Worm (Caenorhabditis elegans) whole organism, mixed stage, embryonic: ENCODE results near the gene unc-132.

ENCODE experiments used
- M03D4.4 ChIP-seq: sonication (generic microtip); optimal IDR thresholded peaks from 2 replicates; lab custom pipeline; 2017; ENCODE audit warnings: mild to moderate bottlenecking, missing genetic modification characterization, missing compliant biosample characterization
- bed-3 ChIP-seq: fragments of 200-800 bp; sonication (Bioruptor generic); optimal IDR thresholded peaks from 3 replicates; lab custom pipeline; 2018; ENCODE audit warnings: mild to moderate bottlenecking, missing genetic modification characterization, moderate library complexity, missing compliant biosample characterization
- ceh-39 ChIP-seq: fragments of 150-350 bp; optimal IDR thresholded peaks from 2 replicates; lab custom pipeline; 2014; ENCODE audit warnings: missing biosample characterization, missing genetic modification characterization
- ceh-43 ChIP-seq: fragments of 200-800 bp; sonication (Bioruptor generic); optimal IDR thresholded peaks from 2 replicates; lab custom pipeline; 2018; ENCODE audit warnings: mild to moderate bottlenecking, missing genetic modification characterization, moderate library complexity, missing compliant biosample characterization
- ceh-83 ChIP-seq: fragments of 200-800 bp; sonication (Bioruptor generic); optimal IDR thresholded peaks from 2 replicates; lab custom pipeline; 2018; ENCODE audit warnings: mild to moderate bottlenecking, missing genetic modification characterization, missing compliant biosample characterization
- cnd-1 ChIP-seq: fragments of 200-800 bp; sonication (Bioruptor generic); optimal IDR thresholded peaks from 2 replicates; lab custom pipeline; 2018; ENCODE audit warnings: mild to moderate bottlenecking, missing genetic modification characterization, missing compliant biosample characterization
- drap-1 ChIP-seq: fragments of 200-800 bp; sonication (Bioruptor generic); optimal IDR thresholded peaks from 3 replicates; lab custom pipeline; 2018; ENCODE audit warnings: mild to moderate bottlenecking, missing genetic modification characterization, missing compliant biosample characterization
- elt-1 ChIP-seq: sonication (generic microtip); optimal IDR thresholded peaks from 2 replicates; lab custom pipeline; 2017; ENCODE audit warnings: missing genetic modification characterization, mild to moderate bottlenecking, missing compliant biosample characterization, antibody characterized with exemption, moderate library complexity, borderline replicate concordance; ENCODE audit not compliant: insufficient read depth
- flh-1 ChIP-seq: fragments of 200-800 bp; sonication (Bioruptor generic); optimal IDR thresholded peaks from 2 replicates; lab custom pipeline; 2018; ENCODE audit warnings: mild to moderate bottlenecking, missing genetic modification characterization, moderate library complexity, missing compliant biosample characterization
- ham-2 ChIP-seq: fragments of 200-800 bp; sonication (Bioruptor generic); optimal IDR thresholded peaks from 2 replicates; lab custom pipeline; 2018; ENCODE audit warnings: mild to moderate bottlenecking, missing genetic modification characterization, missing compliant biosample characterization
- hlh-1 ChIP-seq: fragments of 150-350 bp; optimal IDR thresholded peaks from 2 replicates; lab custom pipeline; 2014; ENCODE audit warnings: missing biosample characterization, missing genetic modification reagents, missing genetic modification characterization
- lin-13 ChIP-seq: fragments of 150-350 bp; optimal IDR thresholded peaks from 2 replicates; lab custom pipeline; 2014; ENCODE audit warnings: missing biosample characterization, missing genetic modification characterization
- lsy-2 ChIP-seq: fragments of 150-350 bp; optimal IDR thresholded peaks from 2 replicates; lab custom pipeline; 2014; ENCODE audit warnings: missing biosample characterization, missing genetic modification characterization
- mab-5 ChIP-seq: fragments of 150-350 bp; optimal IDR thresholded peaks from 2 replicates; lab custom pipeline; 2014; ENCODE audit warnings: missing biosample characterization, missing genetic modification characterization
- mep-1 ChIP-seq: fragments of 150-350 bp; optimal IDR thresholded peaks from 2 replicates; lab custom pipeline; 2017; ENCODE audit warnings: missing biosample characterization, missing genetic modification reagents, missing genetic modification characterization, inconsistent platforms
- mls-2 ChIP-seq: sonication (generic microtip); optimal IDR thresholded peaks from 2 replicates; lab custom pipeline; 2016; ENCODE audit warnings: mild to moderate bottlenecking, missing genetic modification characterization, moderate library complexity, missing compliant biosample characterization
- nhr-12 ChIP-seq: fragments of 150-350 bp; optimal IDR thresholded peaks from 2 replicates; lab custom pipeline; 2014; ENCODE audit warnings: missing biosample characterization, missing genetic modification characterization
- nhr-2 ChIP-seq: fragments of 150-350 bp; optimal IDR thresholded peaks from 2 replicates; lab custom pipeline; 2014; ENCODE audit warnings: missing biosample characterization, missing genetic modification characterization
- nhr-237 ChIP-seq: fragments of 150-350 bp; optimal IDR thresholded peaks from 2 replicates; lab custom pipeline; 2014; ENCODE audit warnings: missing biosample characterization, missing genetic modification characterization
- nhr-28 ChIP-seq: fragments of 150-350 bp; optimal IDR thresholded peaks from 2 replicates; lab custom pipeline; 2014; ENCODE audit warnings: missing biosample characterization, missing genetic modification characterization
- pha-4 ChIP-seq: fragments of 150-350 bp; optimal IDR thresholded peaks from 2 replicates; lab custom pipeline; 2018; ENCODE audit warnings: missing biosample characterization, missing genetic modification reagents, missing genetic modification characterization
- sem-2 ChIP-seq: fragments of 200-800 bp; sonication (Bioruptor generic); optimal IDR thresholded peaks from 2 replicates; lab custom pipeline; 2018; ENCODE audit warnings: mild to moderate bottlenecking, missing genetic modification characterization, missing compliant biosample characterization
- snpc-4 ChIP-seq: fragments of 150-350 bp; optimal IDR thresholded peaks from 2 replicates; lab custom pipeline; 2014; ENCODE audit warnings: missing biosample characterization, missing genetic modification characterization
- sptf-1 ChIP-seq: sonication (generic microtip); optimal IDR thresholded peaks from 2 replicates; lab custom pipeline; 2017; ENCODE audit warnings: mild to moderate bottlenecking, missing genetic modification characterization, moderate library complexity, missing compliant biosample characterization
- tbx-8 ChIP-seq: fragments of 200-800 bp; sonication (Bioruptor generic); optimal IDR thresholded peaks from 2 replicates; lab custom pipeline; 2018; ENCODE audit warnings: mild to moderate bottlenecking, missing genetic modification characterization, moderate library complexity, missing compliant biosample characterization
- unc-120 ChIP-seq: sonication (generic microtip); optimal IDR thresholded peaks from 2 replicates; lab custom pipeline; 2017; ENCODE audit warnings: missing genetic modification characterization, missing compliant biosample characterization; ENCODE audit not compliant: poor library complexity, severe bottlenecking
- unc-39 ChIP-seq: fragments of 150-350 bp; optimal IDR thresholded peaks from 2 replicates; lab custom pipeline; 2014; ENCODE audit warnings: missing biosample characterization, missing genetic modification characterization
- unc-62 ChIP-seq: fragments of 150-350 bp; optimal IDR thresholded peaks from 2 replicates; lab custom pipeline; 2014; ENCODE audit warnings: missing biosample characterization, missing genetic modification reagents, missing genetic modification characterization
- zip-8 ChIP-seq: fragments of 150-350 bp; optimal IDR thresholded peaks from 2 replicates; lab custom pipeline; 2014; ENCODE audit warnings: missing biosample characterization, missing genetic modification characterization
- ztf-11 ChIP-seq: fragments of 150-350 bp; optimal IDR thresholded peaks from 2 replicates; lab custom pipeline; 2014; ENCODE audit warnings: missing biosample characterization, missing genetic modification characterization

The unc-132 gene

DNA sequence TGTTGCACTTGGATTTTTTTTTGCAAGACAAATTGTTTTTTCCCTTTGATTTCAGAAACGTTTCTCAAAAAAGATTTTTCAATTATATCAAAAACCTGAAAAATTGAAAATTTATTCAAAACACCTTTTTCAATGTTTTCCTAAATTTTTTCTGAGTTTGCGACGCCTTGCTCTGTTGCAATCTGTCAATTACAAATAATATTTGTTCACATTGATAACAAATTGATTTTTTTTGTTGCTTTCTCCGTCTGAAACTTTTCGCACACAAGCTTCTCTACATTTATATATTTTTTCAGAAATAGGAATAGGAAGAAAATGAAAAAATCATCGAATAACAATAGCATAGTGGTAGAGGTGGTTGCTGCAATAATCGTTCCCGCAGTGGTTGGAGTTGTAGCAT is 18.4 kb upstream of the unc-132 start, which contains the start of gene Y39H10B.2:
Gene Y39H10B.2, plus strand, starts transcription at position 301 of the 400 bp plus-strand sequence.
- TF ChIP-seq ham-2 (GFP tag; lab: Kevin White, UChicago) (no peak), ceh-83 (no peak), ceh-43 (no peak), mab-5 (no peak), flh-1 (no peak), bed-3 (GFP tag; lab: Kevin White, UChicago) (no peak), ceh-39 (tag; lab: Kevin White, UChicago) (no peak), unc-39 (tag; lab: Kevin White, UChicago) (no peak), nhr-2 (no peak), tbx-8 (GFP tag; lab: Kevin White, UChicago) (no peak), elt-1 (no peak), sem-2 (GFP tag; lab: Kevin White, UChicago) (no peak), hlh-1 (tag; lab: Kevin White, UChicago) (no peak), nhr-12 (tag; lab: Kevin White, UChicago) (no peak)
- TF ChIP-seq, all 35 proteins: peak for 0

ce11 chrV:3670499-3670898 is 16.4 kb upstream of the unc-132 start, which contains the start of gene Y39H10B.3:
TSS of gene Y39H10B.3 (plus strand) at chrV:3670799.
- TF ChIP-seq unc-39 (tag; lab: Kevin White, UChicago) (no peak), elt-1 (no peak), sptf-1 (tag; lab: Kevin White, UChicago) (no peak), ceh-43 (no peak), mls-2 (tag; lab: Kevin White, UChicago) (no peak), M03D4.4 (tag; lab: Kevin White, UChicago) (no peak), nhr-237 (tag; lab: Kevin White, UChicago) (no peak), ceh-39 (tag; lab: Kevin White, UChicago) (no peak), nhr-28 (no peak), ham-2 (GFP tag; lab: Kevin White, UChicago) (no peak), lsy-2 (tag; lab: Kevin White, UChicago) (no peak), nhr-12 (tag; lab: Kevin White, UChicago) (no peak), mab-5 (no peak), hlh-1 (tag; lab: Kevin White, UChicago) (no peak), unc-120 (tag; lab: Kevin White, UChicago) (no peak), lin-13 (tag; lab: Kevin White, UChicago) (no peak), mep-1 (no peak)

DNA sequence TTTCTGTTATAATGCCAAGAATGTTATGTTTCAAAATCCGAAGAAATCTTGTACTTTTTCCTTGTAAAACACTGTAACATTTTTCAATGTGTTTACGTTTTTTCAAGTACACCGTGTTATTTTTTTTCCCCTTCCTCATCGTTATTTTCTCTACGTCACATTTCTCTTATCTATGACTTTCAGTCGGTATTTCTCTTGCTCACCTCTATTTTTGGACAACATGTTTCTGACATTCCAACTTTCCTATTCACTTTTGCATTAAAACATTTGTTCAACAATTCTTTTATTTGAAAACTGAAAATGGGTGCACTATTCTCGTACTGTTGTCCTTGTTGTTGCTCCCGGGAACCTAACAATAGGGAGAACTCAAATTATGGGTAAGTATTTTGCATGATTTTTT is 13.8 kb upstream of the unc-132 start, which contains the start of gene pals-33:
Gene pals-33, plus strand, starts transcription at position 301 of the 400 bp plus-strand sequence.
- TF ChIP-seq ztf-11 (tag; lab: Kevin White, UChicago) = no peak
- no peak for TF ChIP-seq zip-8 (tag; lab: Kevin White, UChicago)
- TF ChIP-seq ceh-43 = no peak
- no peak for TF ChIP-seq cnd-1 (tag; lab: Kevin White, UChicago)
- no peak for TF ChIP-seq snpc-4 (tag; lab: Kevin White, UChicago)
- no peak for TF ChIP-seq mab-5
- TF ChIP-seq lin-13 (tag; lab: Kevin White, UChicago) = no peak

DNA sequence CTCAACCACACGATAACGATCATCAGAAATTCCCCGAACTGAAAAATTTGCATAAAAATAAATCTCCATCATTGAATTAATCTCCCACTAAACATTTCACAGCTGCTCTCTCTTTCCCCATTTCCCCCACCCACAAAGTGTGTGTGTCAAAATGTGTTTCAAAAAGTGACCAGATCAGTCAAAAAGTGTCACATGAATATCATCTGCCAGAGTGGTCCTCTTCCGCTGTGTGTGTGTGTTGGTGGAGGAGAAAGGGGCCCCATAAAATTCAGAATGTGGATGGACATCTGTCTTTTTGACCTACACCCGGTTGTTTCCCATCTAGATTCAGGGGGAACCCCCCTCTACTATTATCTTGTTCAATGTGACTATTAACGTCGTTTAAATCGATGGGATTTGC is 9.7 kb upstream of the unc-132 start:
- TF ChIP-seq unc-120 (tag; lab: Kevin White, UChicago) = peak; percentile 63
- TF ChIP-seq ztf-11 (tag; lab: Kevin White, UChicago) = no peak
- TF ChIP-seq snpc-4 (tag; lab: Kevin White, UChicago) = no peak
- no peak for TF ChIP-seq ceh-43
- no peak for TF ChIP-seq mab-5
- peak; percentile 55 for TF ChIP-seq hlh-1 (tag; lab: Kevin White, UChicago)
- TF ChIP-seq cnd-1 (tag; lab: Kevin White, UChicago) = peak; percentile 39
- peak; percentile 94 for TF ChIP-seq unc-62 (GFP tag; lab: Kevin White, UChicago)
- TF ChIP-seq lin-13 (tag; lab: Kevin White, UChicago) = no peak
- TF ChIP-seq drap-1 (GFP tag; lab: Kevin White, UChicago) = no peak
- TF ChIP-seq pha-4 (tag; lab: Kevin White, UChicago) = no peak

ce11 chrV:3678513-3678912 is 8.4 kb upstream of the unc-132 start:
- TF ChIP-seq hlh-1 (tag; lab: Kevin White, UChicago) (no peak), unc-39 (tag; lab: Kevin White, UChicago) (no peak), lin-13 (tag; lab: Kevin White, UChicago) (no peak), sem-2 (GFP tag; lab: Kevin White, UChicago) (no peak)
